Worm (Caenorhabditis elegans): ENCODE measurements around the gene nlp-13.

Gene nlp-13

DNA sequence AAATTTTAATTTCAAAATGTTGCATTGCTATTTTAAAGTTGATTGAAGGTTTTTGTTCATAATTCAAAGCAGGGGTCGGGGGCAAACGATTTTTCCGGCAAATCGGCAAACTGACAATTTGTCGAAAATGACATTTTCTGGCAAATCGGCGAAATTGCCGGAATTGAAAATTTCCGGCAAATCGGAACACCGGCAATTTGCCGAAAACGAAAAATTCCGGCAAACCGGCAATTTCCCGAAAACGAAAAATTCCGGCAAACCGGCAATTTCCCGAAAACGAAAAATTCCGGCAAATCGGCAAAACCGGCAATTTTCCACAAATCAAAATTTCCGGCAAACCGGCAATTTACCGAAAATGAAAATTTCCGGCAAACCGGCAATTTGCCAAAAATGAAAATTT is 46.0 kb upstream of the nlp-13 start:
- TF ChIP-seq elt-1 (tag; optimal IDR thresholded peaks at IDR 0.05): no peak
- no peak for TF ChIP-seq lin-15B (tag; optimal IDR thresholded peaks at IDR 0.05)
- no peak for TF ChIP-seq nhr-11 (tag; optimal IDR thresholded peaks at IDR 0.05)
- no peak for TF ChIP-seq ZK546.5 (tag; optimal IDR thresholded peaks at IDR 0.05)
- no peak for TF ChIP-seq pha-4 (tag; optimal IDR thresholded peaks at IDR 0.05)
- TF ChIP-seq fkh-2 (tag; optimal IDR thresholded peaks at IDR 0.05): no peak

DNA sequence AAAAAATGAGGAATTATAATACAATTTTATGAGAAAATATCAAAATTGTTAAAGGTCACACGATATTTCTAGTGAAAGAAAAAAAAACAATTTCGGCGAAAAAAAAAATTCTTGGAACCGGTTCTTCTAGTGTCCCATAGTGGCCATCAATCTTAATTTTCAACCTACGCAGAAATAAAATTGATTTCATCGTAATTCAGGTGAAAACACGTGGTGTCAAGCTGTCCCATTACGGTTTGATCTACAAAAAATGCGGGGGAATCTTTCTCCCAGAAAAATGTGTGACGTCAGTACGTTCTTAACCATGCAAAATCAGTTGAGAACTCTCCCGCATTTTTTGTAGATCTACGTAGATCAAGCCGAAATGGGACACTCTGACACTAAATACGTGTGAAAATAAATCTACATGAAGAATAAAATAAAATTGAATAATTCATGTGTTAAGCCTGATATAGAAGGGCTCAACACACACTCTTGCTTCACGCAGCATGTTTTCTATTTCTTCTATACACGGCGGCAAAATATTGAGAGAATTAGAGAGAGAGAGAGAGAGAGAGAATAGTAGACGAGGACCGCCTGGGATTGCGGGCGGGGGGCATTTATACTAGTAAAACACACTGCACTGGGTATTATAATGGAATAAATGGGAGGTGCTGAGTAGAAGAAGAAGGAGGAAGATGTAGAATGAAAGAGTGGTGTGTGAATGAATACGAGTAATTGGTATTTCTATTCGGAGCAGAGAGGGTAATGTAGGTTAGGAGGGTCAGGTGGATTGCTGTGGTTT is 43.3 kb upstream of the nlp-13 start:
- no peak for TF ChIP-seq ztf-11 (tag; optimal IDR thresholded peaks at IDR 0.05)
- TF ChIP-seq ceh-16 (tag; optimal IDR thresholded peaks at IDR 0.05): no peak
- no peak for TF ChIP-seq ZK546.5 (tag; optimal IDR thresholded peaks at IDR 0.05)
- peak; percentile 62 for TF ChIP-seq hmg-11 (tag; optimal IDR thresholded peaks at IDR 0.05)
- TF ChIP-seq nfya-1 (tag; optimal IDR thresholded peaks at IDR 0.05; ENCODE audit: insufficient read depth): peak; percentile 11

DNA sequence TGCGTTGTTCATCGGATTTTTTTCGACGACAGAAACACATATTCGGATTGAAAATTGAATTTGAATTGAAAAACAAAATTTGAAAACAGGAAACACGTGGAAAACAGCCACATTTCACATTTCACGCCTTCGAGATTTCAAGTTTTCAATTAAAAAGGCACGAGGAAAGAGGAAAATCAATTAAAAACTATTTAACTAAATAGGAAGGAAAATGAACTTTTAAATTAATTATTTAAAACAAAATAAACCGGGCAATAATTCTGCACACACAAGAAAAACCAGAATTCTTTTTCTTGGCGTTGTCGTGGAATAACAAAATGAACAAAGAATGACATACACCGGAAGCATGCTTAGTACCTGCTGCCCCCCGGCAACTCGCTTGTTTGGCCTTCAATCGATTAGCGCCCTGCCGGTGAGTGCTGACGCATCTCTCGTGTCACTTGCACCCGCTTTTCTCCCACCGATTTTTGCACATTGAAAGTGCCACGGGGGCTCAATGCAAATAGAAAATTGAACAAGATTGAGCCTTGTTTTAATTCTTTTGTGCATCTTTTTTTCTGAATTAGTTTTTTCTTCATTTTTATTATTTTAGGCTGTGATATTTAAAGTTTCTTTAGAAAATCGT is 41.5 kb upstream of the nlp-13 start, which contains the start of gene Y45G5AM.9:
Y45G5AM.9 (minus strand) TSS at position 51 of the 625 bp plus-strand sequence.
- TF ChIP-seq nhr-67 (tag; optimal IDR thresholded peaks at IDR 0.05) (no peak), ceh-9 (tag; optimal IDR thresholded peaks at IDR 0.05) (no peak), ama-1 (optimal IDR thresholded peaks at IDR 0.05) (no peak), fkh-10 (GFP tag; optimal IDR thresholded peaks at IDR 0.05) (peak; percentile 6), snpc-4 (tag; optimal IDR thresholded peaks at IDR 0.05) (peak; percentile 83), tbx-2 (tag; optimal IDR thresholded peaks at IDR 0.05) (peak; percentile 74), ZK546.5 (tag; optimal IDR thresholded peaks at IDR 0.05) (no peak), nhr-76 (tag; optimal IDR thresholded peaks at IDR 0.05) (no peak), jun-1 (tag; optimal IDR thresholded peaks at IDR 0.05) (peak; percentile 55), pha-4 (tag; optimal IDR thresholded peaks at IDR 0.05) (peak; percentile 85), sea-2 (GFP tag; optimal IDR thresholded peaks at IDR 0.05) (no peak), elt-2 (tag; optimal IDR thresholded peaks at IDR 0.05) (peak; percentile 42), elt-3 (tag; optimal IDR thresholded peaks at IDR 0.05) (no peak), nhr-237 (tag; optimal IDR thresholded peaks at IDR 0.05) (no peak), nhr-43 (tag; optimal IDR thresholded peaks at IDR 0.05; ENCODE audit: poor library complexity, severe bottlenecking) (no peak), egl-5 (tag; optimal IDR thresholded peaks at IDR 0.05) (peak; percentile 14), eor-1 (tag; optimal IDR thresholded peaks at IDR 0.05) (no peak), nhr-77 (tag; optimal IDR thresholded peaks at IDR 0.05) (no peak), ceh-16 (tag; optimal IDR thresholded peaks at IDR 0.05) (no peak), zag-1 (tag; optimal IDR thresholded peaks at IDR 0.05) (no peak), nhr-25 (tag; optimal IDR thresholded peaks at IDR 0.05) (peak; percentile 74), skn-1 (tag; optimal IDR thresholded peaks at IDR 0.05) (peak; percentile 24), mml-1 (tag; optimal IDR thresholded peaks at IDR 0.05) (no peak), fos-1 (tag; optimal IDR thresholded peaks at IDR 0.05) (no peak), ceh-82 (tag; optimal IDR thresholded peaks at IDR 0.05) (no peak), ztf-11 (tag; optimal IDR thresholded peaks at IDR 0.05) (no peak), R02D3.7 (tag; optimal IDR thresholded peaks at IDR 0.05) (peak; percentile 25), lin-39 (tag; optimal IDR thresholded peaks at IDR 0.05) (peak; percentile 96), pqm-1 (tag; optimal IDR thresholded peaks at IDR 0.05) (peak; percentile 27), nhr-28 (tag; optimal IDR thresholded peaks at IDR 0.05) (no peak), nfya-1 (tag; optimal IDR thresholded peaks at IDR 0.05; ENCODE audit: insufficient read depth) (peak; percentile 77), aly-2 (tag; optimal IDR thresholded peaks at IDR 0.05) (no peak), elt-1 (tag; optimal IDR thresholded peaks at IDR 0.05) (no peak), lsy-12 (tag; optimal IDR thresholded peaks at IDR 0.05) (no peak), unc-62 (GFP tag; optimal IDR thresholded peaks at IDR 0.05) (no peak), hmg-11 (tag; optimal IDR thresholded peaks at IDR 0.05) (peak; percentile 95), lin-15B (tag; optimal IDR thresholded peaks at IDR 0.05) (peak; percentile 78), ztf-4 (tag; optimal IDR thresholded peaks at IDR 0.05) (no peak), nhr-23 (tag; optimal IDR thresholded peaks at IDR 0.05) (peak; percentile 66), ceh-28 (tag; optimal IDR thresholded peaks at IDR 0.05) (peak; percentile 92), egl-27 (tag; optimal IDR thresholded peaks at IDR 0.05) (no peak), daf-12 (tag; optimal IDR thresholded peaks at IDR 0.05) (no peak), nhr-12 (tag; optimal IDR thresholded peaks at IDR 0.05) (no peak), mdl-1 (tag; optimal IDR thresholded peaks at IDR 0.05) (no peak), unc-39 (tag; optimal IDR thresholded peaks at IDR 0.05) (no peak), nhr-11 (tag; optimal IDR thresholded peaks at IDR 0.05) (no peak), fkh-2 (tag; optimal IDR thresholded peaks at IDR 0.05) (no peak)

Measured in whole organism, L3 larva.